Fruit fly (Drosophila melanogaster): Measurements from ENCODE around the gene CG5639.

- TF ChIP-seq kay (GFP tag; ENCODE audit: borderline replicate concordance): no peak
- TF ChIP-seq CG5204 (GFP tag; optimal IDR thresholded peaks at IDR 0.05): no peak
- TF ChIP-seq CG14711 (tag; optimal IDR thresholded peaks at IDR 0.05): peak; percentile 39
- no peak for TF ChIP-seq Hr96 (GFP tag; optimal IDR thresholded peaks at IDR 0.05)
- peak; percentile 5 for TF ChIP-seq CG11617 (GFP tag; optimal IDR thresholded peaks at IDR 0.05)
- no peak for TF ChIP-seq CG1620 (GFP tag; optimal IDR thresholded peaks at IDR 0.05)
- TF ChIP-seq cnc (optimal IDR thresholded peaks at IDR 0.05): no peak
- peak; percentile 49 for TF ChIP-seq CG33017 (tag; optimal IDR thresholded peaks at IDR 0.05)
- no peak for TF ChIP-seq Clk (GFP tag; optimal IDR thresholded peaks at IDR 0.05)
- no peak for TF ChIP-seq Crg-1 (GFP tag; optimal IDR thresholded peaks at IDR 0.05)
- no peak for TF ChIP-seq pad (GFP tag; optimal IDR thresholded peaks at IDR 0.05)
- no peak for TF ChIP-seq toe (GFP tag; optimal IDR thresholded peaks at IDR 0.05)
- no peak for TF ChIP-seq ovo (GFP tag; optimal IDR thresholded peaks at IDR 0.05)
These were observed 41.0 kb downstream of the CG5639 start for dm6 chr3R:27554964-27555363.
